Worm (Caenorhabditis elegans) whole organism, L3 larva: Measurements from ENCODE around the gene srt-64.

Experiments used
- aly-2 ChIP-seq: fragments of 150-350 bp; optimal IDR thresholded peaks from 2 replicates; lab custom pipeline; 2014; ENCODE audit warnings: missing biosample characterization, missing genetic modification characterization
- egl-27 ChIP-seq: sonication (generic microtip); optimal IDR thresholded peaks from 4 replicates; lab custom pipeline; 2017; ENCODE audit warnings: missing biosample characterization, missing genetic modification reagents, missing genetic modification characterization
- lin-15B ChIP-seq: fragments of 150-350 bp; optimal IDR thresholded peaks from 2 replicates; lab custom pipeline; 2014; ENCODE audit warnings: missing biosample characterization, missing genetic modification characterization
- ztf-11 ChIP-seq: fragments of 150-350 bp; optimal IDR thresholded peaks from 2 replicates; lab custom pipeline; 2014; ENCODE audit warnings: missing biosample characterization, missing genetic modification characterization

DNA sequence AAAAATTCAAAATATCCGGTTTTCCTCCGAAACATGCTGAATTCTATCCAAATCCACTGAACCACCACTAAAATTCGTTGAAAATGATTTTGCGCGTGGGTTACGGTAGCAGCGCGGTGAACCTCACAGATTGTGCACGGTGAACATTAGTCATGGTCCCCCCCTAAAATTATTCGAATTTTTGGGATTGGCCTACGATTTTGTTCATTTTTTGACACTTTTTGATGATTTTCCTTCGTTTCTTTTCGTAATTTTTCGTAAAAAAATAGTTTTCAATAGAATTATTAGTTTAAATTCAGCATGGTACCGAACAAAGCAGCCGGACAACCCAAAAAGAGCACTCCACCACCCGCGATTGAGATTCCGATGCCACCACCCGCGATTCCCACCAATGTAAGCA is 12.1 kb upstream of the srt-64 start, which contains the start of gene C03A7.2:
- TF ChIP-seq egl-27 (tag; lab: Kevin White, UChicago) (no peak), aly-2 (tag; lab: Kevin White, UChicago) (no peak), lin-15B (tag; lab: Kevin White, UChicago) (no peak), ztf-11 (tag; lab: Kevin White, UChicago) (no peak)
